Worm (Caenorhabditis elegans) whole organism, L1 larva: Measurements from ENCODE around the gene Y41C4A.18.
A peak's percentile ranks its signal among the peaks of the same experiment; 100 is the strongest.

Experiments used
- C04F5.9 ChIP-seq: sonication (generic microtip); optimal IDR thresholded peaks from 2 replicates; lab custom pipeline; 2016; ENCODE audit warnings: missing genetic modification characterization, missing compliant biosample characterization
- C16A3.4 ChIP-seq: fragments of 150-350 bp; optimal IDR thresholded peaks from 2 replicates; lab custom pipeline; 2014; ENCODE audit warnings: missing biosample characterization, missing genetic modification characterization
- C34B4.2 ChIP-seq: sonication (generic microtip); optimal IDR thresholded peaks from 2 replicates; lab custom pipeline; 2017; ENCODE audit warnings: mild to moderate bottlenecking, missing genetic modification characterization, missing compliant biosample characterization
- F16B12.6 ChIP-seq: fragments of 150-350 bp; optimal IDR thresholded peaks from 2 replicates; lab custom pipeline; 2014; ENCODE audit warnings: missing biosample characterization, missing genetic modification characterization
- Y116A8C.19 ChIP-seq: sonication (generic microtip); optimal IDR thresholded peaks from 2 replicates; lab custom pipeline; 2016; ENCODE audit warnings: missing compliant biosample characterization, missing genetic modification characterization, borderline replicate concordance
- alr-1 ChIP-seq: fragments of 200-800 bp; sonication (Bioruptor generic); optimal IDR thresholded peaks from 2 replicates; lab custom pipeline; 2018; ENCODE audit warnings: borderline replicate concordance, mild to moderate bottlenecking, missing genetic modification characterization, missing compliant biosample characterization
- blmp-1 ChIP-seq: fragments of 150-350 bp; optimal IDR thresholded peaks from 2 replicates; lab custom pipeline; 2014; ENCODE audit warnings: missing biosample characterization, missing genetic modification characterization
- ceh-8 ChIP-seq: fragments of 200-800 bp; sonication (Bioruptor generic); optimal IDR thresholded peaks from 2 replicates; lab custom pipeline; 2018; ENCODE audit warnings: mild to moderate bottlenecking, missing genetic modification characterization, moderate library complexity, missing compliant biosample characterization
- ceh-82 ChIP-seq, 3 experiments: fragments of 150-350 bp in 1 of 3; sonication (generic microtip) in 2 of 3; optimal IDR thresholded peaks; 2 replicates each; lab custom pipeline; 2014 to 2017; ENCODE audit warnings: missing biosample characterization in 3 of 3, missing genetic modification characterization in 3 of 3
- ces-1 ChIP-seq: fragments of 150-350 bp; optimal IDR thresholded peaks from 2 replicates; lab custom pipeline; 2014; ENCODE audit warnings: missing biosample characterization, missing genetic modification reagents, missing genetic modification characterization
- dpl-1 ChIP-seq, 3 experiments: fragments of 150-350 bp in 2 of 3; sonication (generic microtip) in 1 of 3; optimal IDR thresholded peaks; 2 replicates each; lab custom pipeline; 2014 to 2017; ENCODE audit warnings: missing biosample characterization in 3 of 3, missing genetic modification characterization in 3 of 3, missing genetic modification reagents in 3 of 3
- efl-1 ChIP-seq, 4 experiments: fragments of 150-350 bp; optimal IDR thresholded peaks in 3 of 4; peaks in 1 of 4; 1 replicate in 1 of 4; 2 replicates in 3 of 4; lab custom pipeline; 2014; ENCODE audit warnings: missing biosample characterization in 2 of 4, missing genetic modification characterization in 2 of 4, missing genetic modification reagents in 2 of 4
- efl-3 ChIP-seq: fragments of 200-800 bp; sonication (Bioruptor generic); optimal IDR thresholded peaks from 2 replicates; lab custom pipeline; 2018; ENCODE audit warnings: mild to moderate bottlenecking, missing genetic modification characterization, missing compliant biosample characterization
- egl-27 ChIP-seq, 2 experiments: fragments of 150-350 bp in 1 of 2; sonication (generic microtip); optimal IDR thresholded peaks; 3 replicates each; lab custom pipeline; 2017 to 2018; ENCODE audit warnings: missing biosample characterization in 2 of 2, missing genetic modification characterization in 2 of 2, missing genetic modification reagents in 2 of 2
- elt-2 ChIP-seq: sonication (generic microtip); optimal IDR thresholded peaks from 2 replicates; lab custom pipeline; 2016; ENCODE audit warnings: missing genetic modification characterization, mild to moderate bottlenecking, inconsistent platforms, missing compliant biosample characterization, missing genetic modification reagents
- elt-3 ChIP-seq, 6 experiments: fragments of 150-350 bp in 1 of 6; sonication (generic microtip); optimal IDR thresholded peaks; 2 replicates each; lab custom pipeline; 2017 to 2018; ENCODE audit warnings: missing biosample characterization in 6 of 6, missing genetic modification characterization in 6 of 6, inconsistent platforms in 1 of 6
- fos-1 ChIP-seq: fragments of 150-350 bp; optimal IDR thresholded peaks from 2 replicates; lab custom pipeline; 2014; ENCODE audit warnings: missing biosample characterization, missing genetic modification characterization
- hlh-4 ChIP-seq: sonication (generic microtip); optimal IDR thresholded peaks from 2 replicates; lab custom pipeline; 2016; ENCODE audit warnings: mild to moderate bottlenecking, missing genetic modification characterization, missing compliant biosample characterization
- hpl-2 ChIP-seq: fragments of 150-350 bp; optimal IDR thresholded peaks from 2 replicates; lab custom pipeline; 2014; ENCODE audit warnings: missing biosample characterization, missing genetic modification reagents, missing genetic modification characterization
- isw-1 ChIP-seq: fragments of 200-800 bp; sonication (Bioruptor generic); IDR thresholded peaks from 2 replicates; pipeline ENCODE4 v1.3.6; 2022; ENCODE audit warnings: missing genetic modification characterization, missing compliant biosample characterization
- jun-1 ChIP-seq: fragments of 150-350 bp; optimal IDR thresholded peaks from 2 replicates; lab custom pipeline; 2014; ENCODE audit warnings: missing biosample characterization, missing genetic modification reagents, missing genetic modification characterization
- lin-39 ChIP-seq: fragments of 150-350 bp; optimal IDR thresholded peaks from 2 replicates; lab custom pipeline; 2014; ENCODE audit warnings: missing biosample characterization, missing genetic modification reagents, missing genetic modification characterization
- lir-3 ChIP-seq: sonication (generic microtip); optimal IDR thresholded peaks from 2 replicates; lab custom pipeline; 2016; ENCODE audit warnings: mild to moderate bottlenecking, missing genetic modification characterization, moderate library complexity, missing compliant biosample characterization; ENCODE audit not compliant: poor library complexity
- mab-9 ChIP-seq: fragments of 200-800 bp; sonication (Bioruptor generic); IDR thresholded peaks from 2 replicates; pipeline ENCODE4 v1.3.6; 2022; ENCODE audit warnings: missing genetic modification reagents, missing genetic modification characterization, missing compliant biosample characterization
- nhr-12 ChIP-seq: sonication (generic microtip); optimal IDR thresholded peaks from 2 replicates; lab custom pipeline; 2017; ENCODE audit warnings: missing biosample characterization, missing genetic modification characterization
- nhr-19 ChIP-seq: fragments of 200-800 bp; sonication (Bioruptor generic); conservative IDR thresholded peaks from 2 replicates; pipeline ENCODE4 v1.3.6; 2022; ENCODE audit warnings: missing genetic modification characterization, missing compliant biosample characterization
- nhr-237 ChIP-seq: fragments of 150-350 bp; optimal IDR thresholded peaks from 2 replicates; lab custom pipeline; 2014; ENCODE audit warnings: missing biosample characterization, missing genetic modification characterization
- nhr-28 ChIP-seq: fragments of 150-350 bp; optimal IDR thresholded peaks from 2 replicates; lab custom pipeline; 2014; ENCODE audit warnings: missing biosample characterization, missing genetic modification characterization
- nhr-84 ChIP-seq: sonication (generic microtip); optimal IDR thresholded peaks from 2 replicates; lab custom pipeline; 2017; ENCODE audit warnings: missing biosample characterization, missing genetic modification characterization
- nhr-85 ChIP-seq: sonication (generic microtip); peaks from one replicate; lab custom pipeline; 2016; ENCODE audit warnings: missing genetic modification characterization, inconsistent platforms, missing compliant biosample characterization
- nhr-90 ChIP-seq: sonication (generic microtip); optimal IDR thresholded peaks from 2 replicates; lab custom pipeline; 2016; ENCODE audit warnings: mild to moderate bottlenecking, missing genetic modification characterization, missing compliant biosample characterization; ENCODE audit not compliant: poor library complexity
- pag-3 ChIP-seq: sonication (generic microtip); optimal IDR thresholded peaks from 2 replicates; lab custom pipeline; 2017; ENCODE audit warnings: missing genetic modification characterization, mild to moderate bottlenecking, missing compliant biosample characterization, antibody characterized with exemption, borderline replicate concordance; ENCODE audit not compliant: insufficient read depth
- rnt-1 ChIP-seq: sonication (generic microtip); optimal IDR thresholded peaks from 2 replicates; lab custom pipeline; 2016; ENCODE audit warnings: mild to moderate bottlenecking, missing genetic modification characterization, moderate library complexity, missing compliant biosample characterization
- skn-1 ChIP-seq: fragments of 150-350 bp; optimal IDR thresholded peaks from 2 replicates; lab custom pipeline; 2014; ENCODE audit warnings: missing biosample characterization, missing genetic modification characterization
- snu-23 ChIP-seq: sonication (generic microtip); optimal IDR thresholded peaks from 2 replicates; lab custom pipeline; 2016; ENCODE audit warnings: missing genetic modification characterization, missing compliant biosample characterization
- sup-37 ChIP-seq: fragments of 200-800 bp; sonication (Bioruptor generic); optimal IDR thresholded peaks from 2 replicates; lab custom pipeline; 2018; ENCODE audit warnings: mild to moderate bottlenecking, missing genetic modification characterization, missing compliant biosample characterization
- swsn-7 ChIP-seq: sonication (generic microtip); optimal IDR thresholded peaks from 2 replicates; lab custom pipeline; 2016; ENCODE audit warnings: missing genetic modification characterization, missing compliant biosample characterization
- tbx-2 ChIP-seq: sonication (generic microtip); optimal IDR thresholded peaks from 2 replicates; lab custom pipeline; 2016; ENCODE audit warnings: missing genetic modification characterization, missing compliant biosample characterization
- unc-130 ChIP-seq: fragments of 150-350 bp; optimal IDR thresholded peaks from 2 replicates; lab custom pipeline; 2017; ENCODE audit warnings: missing biosample characterization, missing genetic modification characterization, inconsistent platforms
- unc-30 ChIP-seq: sonication (generic microtip); optimal IDR thresholded peaks from 2 replicates; lab custom pipeline; 2017; ENCODE audit warnings: missing biosample characterization, missing genetic modification characterization
- zag-1 ChIP-seq: fragments of 150-350 bp; optimal IDR thresholded peaks from 2 replicates; lab custom pipeline; 2014; ENCODE audit warnings: missing biosample characterization, missing genetic modification characterization
- zip-4 ChIP-seq: fragments of 200-800 bp; sonication (Bioruptor generic); optimal IDR thresholded peaks from 2 replicates; lab custom pipeline; 2018; ENCODE audit warnings: mild to moderate bottlenecking, missing genetic modification characterization, moderate library complexity, missing compliant biosample characterization

Y41C4A.18 gene

DNA sequence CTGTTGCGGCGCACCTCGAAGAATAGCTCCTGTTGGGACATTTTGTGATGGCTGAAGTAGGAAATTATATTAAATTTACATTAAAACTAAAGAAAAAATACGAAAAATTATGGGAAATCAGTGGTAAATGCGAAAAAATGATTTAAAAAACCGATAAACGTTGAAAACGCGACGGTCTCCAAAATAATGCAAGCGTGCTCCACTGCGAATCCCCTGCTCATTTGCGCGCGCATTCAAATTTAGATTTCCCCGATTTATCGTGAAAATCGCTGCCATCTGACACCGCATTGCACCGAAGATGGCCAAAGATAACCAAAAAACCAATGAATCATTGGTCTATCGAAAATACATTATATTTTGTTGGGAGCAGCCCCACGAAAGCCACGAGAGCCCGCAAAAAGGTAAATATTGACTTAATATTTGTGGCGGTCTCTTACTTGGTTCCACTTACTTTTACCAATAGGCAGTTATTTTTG, 11.0 kb upstream of the Y41C4A.18 start, which contains the start of the genes elb-1 and Y41C4A.11 (continued):
- TF ChIP-seq nhr-84 (tag; lab: Kevin White, UChicago) (no peak), lir-3 (no peak), hpl-2 (GFP tag; lab: Kevin White, UChicago) (no peak), nhr-237 (tag; lab: Kevin White, UChicago) (peak; percentile 17), nhr-12 (tag; lab: Kevin White, UChicago) (no peak), tbx-2 (peak; percentile 84), sup-37 (GFP tag; lab: Kevin White, UChicago) (no peak), nhr-85 (tag; lab: Kevin White, UChicago) (peak; percentile 83), Y116A8C.19 (no peak), zag-1 (tag; lab: Kevin White, UChicago) (no peak), mab-9 (GFP tag; lab: Robert Waterston, UW) (0 out of 2 replicates have a peak, but pooled peaks have one; percentile 47), efl-3 (no peak), elt-2 (peak; percentile 8), nhr-90 (tag; lab: Kevin White, UChicago) (peak; percentile 79), ceh-82 (tag; optimal IDR thresholded peaks at IDR 0.05; lab: Kevin White, UChicago) (peak; percentile 27 to 86 (median 59)), elt-3 (tag; optimal IDR thresholded peaks at IDR 0.05; lab: Kevin White, UChicago) (peak in 2 of 6 experiments; percentile 8 to 30), hlh-4 (tag; lab: Kevin White, UChicago) (no peak), isw-1 (peak; percentile 67), C04F5.9 (tag; lab: Kevin White, UChicago) (peak; percentile 3), nhr-19 (GFP tag; lab: Robert Waterston, UW) (peak; percentile 76), ces-1 (GFP tag; lab: Kevin White, UChicago) (no peak), rnt-1 (tag; lab: Kevin White, UChicago) (no peak), snu-23 (GFP tag; lab: Kevin White, UChicago) (peak; percentile 77), F16B12.6 (tag; lab: Kevin White, UChicago) (peak; percentile 70), alr-1 (no peak), C34B4.2 (tag; lab: Kevin White, UChicago) (no peak), zip-4 (GFP tag; lab: Kevin White, UChicago) (no peak), C16A3.4 (peak; percentile 73), fos-1 (tag; lab: Kevin White, UChicago) (peak; percentile 56), egl-27 (tag; optimal IDR thresholded peaks at IDR 0.05; lab: Kevin White, UChicago) (no peak), jun-1 (peak; percentile 74), unc-130 (peak; percentile 53), unc-30 (tag; lab: Kevin White, UChicago) (no peak), blmp-1 (peak; percentile 28), dpl-1 (GFP tag; optimal IDR thresholded peaks at IDR 0.05; lab: Kevin White, UChicago) (peak; percentile 98 to 99 (median 99)), swsn-7 (tag; lab: Kevin White, UChicago) (peak; percentile 73)
- TF ChIP-seq, all 84 proteins: peak for 45

DNA sequence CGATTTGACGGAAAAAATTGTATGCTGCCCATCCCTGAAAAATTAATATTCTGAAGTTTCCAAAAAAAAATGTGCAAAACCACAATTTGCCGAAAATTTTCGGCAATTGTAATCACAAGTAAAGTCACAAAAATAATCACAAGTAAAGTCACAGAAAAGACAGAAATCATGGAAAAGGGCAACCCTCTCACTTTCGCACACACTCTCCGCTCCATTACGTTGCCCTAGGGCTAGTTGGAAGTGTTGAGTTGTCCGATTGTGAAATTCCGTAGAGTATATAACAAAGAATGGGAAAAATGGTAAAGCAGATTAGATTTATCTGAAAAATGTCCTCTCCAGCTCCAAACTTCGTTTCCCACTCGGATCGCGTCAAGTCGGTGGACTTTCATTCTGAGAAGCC, 9.0 kb upstream of the Y41C4A.18 start, which contains the start of gene Y41C4A.32:
TSS of gene Y41C4A.32 (plus strand) at position 302 of the 400 bp plus-strand sequence.
- TF ChIP-seq efl-1 (optimal IDR thresholded peaks at IDR 0.05; lab: Kevin White, UChicago) (no peak), efl-1 (GFP tag; optimal IDR thresholded peaks at IDR 0.05 in 1 of 2; lab: Kevin White, UChicago) (peak; percentile 20 to 91), zag-1 (tag; lab: Kevin White, UChicago) (no peak), skn-1 (peak; percentile 33), ceh-82 (tag; optimal IDR thresholded peaks at IDR 0.05; lab: Kevin White, UChicago) (no peak)

DNA sequence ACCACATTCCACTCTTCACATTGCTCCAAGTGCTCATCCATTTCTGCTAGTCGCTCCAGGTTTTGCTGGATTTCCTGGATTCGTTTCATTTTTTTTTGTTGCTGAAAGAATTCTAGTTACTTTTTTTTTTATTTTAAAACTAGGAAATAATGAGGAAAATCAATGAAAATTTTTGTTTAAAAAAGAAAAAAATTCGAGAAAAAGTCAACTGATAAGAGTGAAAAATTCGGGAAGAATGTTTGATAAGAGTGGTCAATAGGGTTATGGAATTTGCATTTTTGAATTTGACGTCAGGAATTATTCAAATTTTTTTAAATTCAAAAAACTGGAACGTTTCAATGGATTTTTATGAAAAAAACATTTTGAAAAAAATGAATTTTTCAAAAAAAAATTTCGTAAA, 3.8 kb upstream of the Y41C4A.18 start, which contains the start of gene Y41C4A.12:
TSS of gene Y41C4A.12 (minus strand) at position 101 of the 400 bp plus-strand sequence.
- TF ChIP-seq nhr-28 (no peak), pag-3 (tag; lab: Kevin White, UChicago) (no peak), lin-39 (tag; lab: Kevin White, UChicago) (no peak), ceh-8 (GFP tag; lab: Kevin White, UChicago) (no peak)
- TF ChIP-seq, all 84 proteins: peak for 0
